Worm (Caenorhabditis elegans) whole organism, L2 larva: ENCODE results near the gene lap-1.
A peak's percentile ranks its signal among the peaks of the same experiment; 100 is the strongest.

Experiments
- C34F6.9 ChIP-seq: fragments of 150-350 bp; optimal IDR thresholded peaks from 2 replicates; lab custom pipeline; 2014; ENCODE audit warnings: missing biosample characterization, missing genetic modification characterization
- F13H6.1 ChIP-seq: sonication (generic microtip); optimal IDR thresholded peaks from 2 replicates; lab custom pipeline; 2016; ENCODE audit warnings: missing genetic modification characterization, missing compliant biosample characterization
- R02D3.7 ChIP-seq: fragments of 150-350 bp; optimal IDR thresholded peaks from 2 replicates; lab custom pipeline; 2014; ENCODE audit warnings: missing biosample characterization, missing genetic modification characterization
- ZK546.5 ChIP-seq: sonication (generic microtip); optimal IDR thresholded peaks from 2 replicates; lab custom pipeline; 2017; ENCODE audit warnings: missing biosample characterization, missing genetic modification characterization
- alr-1 ChIP-seq: fragments of 150-350 bp; optimal IDR thresholded peaks from 2 replicates; lab custom pipeline; 2014; ENCODE audit warnings: missing biosample characterization, missing genetic modification characterization
- aly-2 ChIP-seq: fragments of 150-350 bp; optimal IDR thresholded peaks from 2 replicates; lab custom pipeline; 2014; ENCODE audit warnings: missing biosample characterization, missing genetic modification characterization
- blmp-1 ChIP-seq: sonication (generic microtip); optimal IDR thresholded peaks from 2 replicates; lab custom pipeline; 2017; ENCODE audit warnings: missing genetic modification characterization, mild to moderate bottlenecking, missing compliant biosample characterization, antibody characterized with exemption, moderate library complexity; ENCODE audit not compliant: insufficient read depth
- ceh-82 ChIP-seq: fragments of 150-350 bp; optimal IDR thresholded peaks from 2 replicates; lab custom pipeline; 2014; ENCODE audit warnings: missing biosample characterization, missing genetic modification characterization
- crh-2 ChIP-seq: sonication (generic microtip); optimal IDR thresholded peaks from 2 replicates; lab custom pipeline; 2017; ENCODE audit warnings: missing biosample characterization, missing genetic modification characterization
- dmd-4 ChIP-seq: sonication (generic microtip); optimal IDR thresholded peaks from 2 replicates; lab custom pipeline; 2017; ENCODE audit warnings: missing biosample characterization, missing genetic modification characterization
- egl-27 ChIP-seq: sonication (generic microtip); optimal IDR thresholded peaks from 3 replicates; lab custom pipeline; 2017; ENCODE audit warnings: missing biosample characterization, missing genetic modification reagents, missing genetic modification characterization
- fos-1 ChIP-seq: fragments of 150-350 bp; optimal IDR thresholded peaks from 2 replicates; lab custom pipeline; 2014; ENCODE audit warnings: missing biosample characterization, missing genetic modification characterization
- gmeb-1 ChIP-seq: fragments of 150-350 bp; optimal IDR thresholded peaks from 2 replicates; lab custom pipeline; 2014; ENCODE audit warnings: missing biosample characterization, missing genetic modification characterization
- lin-11 ChIP-seq: fragments of 150-350 bp; sonication (generic microtip); optimal IDR thresholded peaks from 2 replicates; lab custom pipeline; 2014; ENCODE audit warnings: missing biosample characterization, missing genetic modification characterization, inconsistent platforms, mixed read lengths
- lin-13 ChIP-seq: fragments of 150-350 bp; optimal IDR thresholded peaks from 2 replicates; lab custom pipeline; 2014; ENCODE audit warnings: missing biosample characterization, missing genetic modification reagents, missing genetic modification characterization
- lin-39 ChIP-seq: fragments of 150-350 bp; optimal IDR thresholded peaks from 2 replicates; lab custom pipeline; 2014; ENCODE audit warnings: missing biosample characterization, missing genetic modification reagents, missing genetic modification characterization
- lsy-2 ChIP-seq, 2 experiments: fragments of 150-350 bp in 1 of 2; sonication (generic microtip) in 1 of 2; optimal IDR thresholded peaks; 2 replicates each; lab custom pipeline; 2014 to 2017; ENCODE audit warnings: missing biosample characterization in 2 of 2, missing genetic modification characterization in 2 of 2
- mab-5 ChIP-seq: fragments of 150-350 bp; optimal IDR thresholded peaks from 2 replicates; lab custom pipeline; 2014; ENCODE audit warnings: missing biosample characterization, missing genetic modification characterization
- mbf-1 ChIP-seq: sonication (generic microtip); optimal IDR thresholded peaks from 2 replicates; lab custom pipeline; 2017; ENCODE audit warnings: missing biosample characterization, missing genetic modification characterization
- mdl-1 ChIP-seq, 2 experiments: fragments of 150-350 bp in 1 of 2; sonication (generic microtip) in 1 of 2; optimal IDR thresholded peaks; 2 replicates each; lab custom pipeline; 2017; ENCODE audit warnings: missing biosample characterization in 2 of 2, missing genetic modification characterization in 2 of 2
- nhr-10 ChIP-seq: sonication (generic microtip); optimal IDR thresholded peaks from 2 replicates; lab custom pipeline; 2017; ENCODE audit warnings: missing biosample characterization, missing genetic modification characterization
- nhr-11 ChIP-seq: fragments of 150-350 bp; optimal IDR thresholded peaks from 2 replicates; lab custom pipeline; 2014; ENCODE audit warnings: missing biosample characterization, missing genetic modification characterization
- nhr-129 ChIP-seq: fragments of 150-350 bp; optimal IDR thresholded peaks from 2 replicates; lab custom pipeline; 2014; ENCODE audit warnings: missing biosample characterization, missing genetic modification characterization
- nhr-21 ChIP-seq: fragments of 150-350 bp; optimal IDR thresholded peaks from 2 replicates; lab custom pipeline; 2014; ENCODE audit warnings: missing biosample characterization, missing genetic modification characterization
- nhr-25 ChIP-seq: fragments of 150-350 bp; sonication (generic microtip); optimal IDR thresholded peaks from 3 replicates; lab custom pipeline; 2014; ENCODE audit warnings: missing biosample characterization, missing genetic modification characterization
- nhr-6 ChIP-seq: fragments of 150-350 bp; optimal IDR thresholded peaks from 2 replicates; lab custom pipeline; 2014; ENCODE audit warnings: missing biosample characterization, missing genetic modification characterization
- nhr-77 ChIP-seq: fragments of 150-350 bp; optimal IDR thresholded peaks from 2 replicates; lab custom pipeline; 2014; ENCODE audit warnings: missing biosample characterization, missing genetic modification characterization
- peb-1 ChIP-seq: fragments of 150-350 bp; optimal IDR thresholded peaks from 2 replicates; lab custom pipeline; 2014; ENCODE audit warnings: missing biosample characterization, missing genetic modification characterization
- sem-4 ChIP-seq: fragments of 150-350 bp; optimal IDR thresholded peaks from 2 replicates; lab custom pipeline; 2014; ENCODE audit warnings: missing biosample characterization, missing genetic modification reagents, missing genetic modification characterization
- skn-1 ChIP-seq: sonication (generic microtip); optimal IDR thresholded peaks from 2 replicates; lab custom pipeline; 2017; ENCODE audit warnings: missing biosample characterization, missing genetic modification characterization
- sma-3 ChIP-seq: sonication (generic microtip); optimal IDR thresholded peaks from 2 replicates; lab custom pipeline; 2016; ENCODE audit warnings: missing genetic modification reagents, missing genetic modification characterization, missing compliant biosample characterization
- sma-9 ChIP-seq, 2 experiments: fragments of 150-350 bp in 1 of 2; sonication (generic microtip) in 1 of 2; optimal IDR thresholded peaks; 2 replicates each; lab custom pipeline; 2014 to 2016; ENCODE audit warnings: missing genetic modification characterization in 2 of 2, mild to moderate bottlenecking in 1 of 2, missing biosample characterization in 1 of 2, missing compliant biosample characterization in 1 of 2, missing genetic modification reagents in 1 of 2, moderate library complexity in 1 of 2
- snpc-4 ChIP-seq: fragments of 150-350 bp; optimal IDR thresholded peaks from 2 replicates; lab custom pipeline; 2014; ENCODE audit warnings: missing biosample characterization, missing genetic modification characterization
- unc-55 ChIP-seq: fragments of 150-350 bp; sonication (generic microtip); optimal IDR thresholded peaks from 3 replicates; lab custom pipeline; 2014; ENCODE audit warnings: missing biosample characterization, missing genetic modification reagents, missing genetic modification characterization
- unc-62 ChIP-seq: fragments of 150-350 bp; optimal IDR thresholded peaks from 2 replicates; lab custom pipeline; 2014; ENCODE audit warnings: missing biosample characterization, missing genetic modification reagents, missing genetic modification characterization
- zag-1 ChIP-seq: fragments of 150-350 bp; optimal IDR thresholded peaks from 2 replicates; lab custom pipeline; 2014; ENCODE audit warnings: missing biosample characterization, missing genetic modification characterization
- ztf-1 ChIP-seq: fragments of 200-800 bp; sonication (Bioruptor generic); conservative IDR thresholded peaks from 2 replicates; pipeline ENCODE4 v1.3.6; 2022; ENCODE audit warnings: missing genetic modification characterization, missing compliant biosample characterization
- ztf-4 ChIP-seq: fragments of 150-350 bp; optimal IDR thresholded peaks from 2 replicates; lab custom pipeline; 2014; ENCODE audit warnings: missing biosample characterization, missing genetic modification characterization

Gene lap-1

DNA sequence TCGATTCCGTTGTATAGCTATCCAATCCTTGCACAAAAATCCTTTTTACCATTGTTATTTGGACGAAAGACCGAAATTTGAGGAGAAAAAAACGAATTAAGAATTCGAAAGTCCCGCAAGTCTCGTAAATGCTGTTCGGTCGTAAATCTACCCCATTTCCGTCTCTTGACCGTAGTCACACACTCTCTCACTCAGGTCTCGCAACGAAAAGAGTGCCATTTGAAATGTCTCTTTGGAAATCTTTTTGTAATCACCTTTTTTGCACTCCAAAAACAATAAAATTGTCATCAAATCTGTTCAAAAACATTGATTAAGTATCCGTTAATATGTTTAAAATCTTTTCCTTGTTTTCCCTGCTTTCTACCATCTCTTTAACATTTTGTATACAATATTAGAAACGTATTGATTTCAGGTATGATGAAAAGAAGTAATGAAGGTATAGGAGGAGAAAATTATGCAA, 43.5 kb downstream of the lap-1 start, which contains the start of the genes R05D3.8 and rfp-1 (continued):
- no peak for TF ChIP-seq nhr-11 (tag; lab: Kevin White, UChicago)
- TF ChIP-seq mbf-1 (tag; lab: Kevin White, UChicago) = no peak
- no peak for TF ChIP-seq alr-1
- no peak for TF ChIP-seq unc-62 (GFP tag; lab: Kevin White, UChicago)
- no peak for TF ChIP-seq peb-1 (tag; lab: Kevin White, UChicago)
- TF ChIP-seq nhr-21 (tag; lab: Kevin White, UChicago) = peak; percentile 65
- TF ChIP-seq sma-9 (GFP tag; optimal IDR thresholded peaks at IDR 0.05; lab: Kevin White, UChicago) = peak; percentile 74
- TF ChIP-seq sma-9 (tag; optimal IDR thresholded peaks at IDR 0.05; lab: Kevin White, UChicago) = no peak
- no peak for TF ChIP-seq ztf-4
- no peak for TF ChIP-seq skn-1 (tag; lab: Kevin White, UChicago)
- no peak for TF ChIP-seq ztf-1 (GFP tag; lab: Robert Waterston, UW)
- TF ChIP-seq lin-39 (tag; lab: Kevin White, UChicago) = no peak
- TF ChIP-seq F13H6.1 = peak; percentile 44
- peak; percentile 88 for TF ChIP-seq crh-2
- TF ChIP-seq nhr-10 = no peak
- TF ChIP-seq ceh-82 = no peak
- TF ChIP-seq C34F6.9 (tag; lab: Kevin White, UChicago) = peak; percentile 89
- TF ChIP-seq aly-2 = no peak
- TF ChIP-seq fos-1 = peak; percentile 72
- TF ChIP-seq sem-4 (tag; lab: Kevin White, UChicago) = peak; percentile 43
- TF ChIP-seq nhr-77 (tag; lab: Kevin White, UChicago) = no peak
- TF ChIP-seq egl-27 (tag; lab: Kevin White, UChicago) = peak; percentile 12

DNA sequence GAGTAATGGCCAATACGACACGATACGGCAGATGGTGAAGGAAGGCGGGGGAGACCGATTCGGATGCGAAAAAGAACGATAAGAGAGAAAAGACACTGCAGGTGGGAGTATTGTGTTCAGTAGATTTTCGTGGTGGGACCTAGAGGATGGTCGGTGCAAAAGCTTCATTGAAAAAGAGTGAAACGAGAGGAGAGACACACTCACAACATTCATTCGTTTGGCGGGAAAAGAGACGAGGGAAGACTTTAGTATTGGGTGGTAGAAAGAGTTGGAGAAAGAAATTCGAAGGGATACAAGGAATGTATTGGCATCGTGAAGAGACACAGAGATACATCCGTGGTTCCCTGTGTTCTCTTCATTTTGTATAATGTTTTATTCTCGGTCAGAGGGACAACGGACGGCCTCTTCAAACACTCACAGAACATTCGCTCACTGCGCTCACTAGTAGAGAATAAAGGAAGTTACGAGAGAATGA, 45.3 kb downstream of the lap-1 start:
- TF ChIP-seq nhr-11 (tag; lab: Kevin White, UChicago) = no peak
- TF ChIP-seq skn-1 (tag; lab: Kevin White, UChicago) = peak; percentile 1
- TF ChIP-seq sem-4 (tag; lab: Kevin White, UChicago) = peak; percentile 91
- peak; percentile 71 for TF ChIP-seq lin-13 (GFP tag; lab: Kevin White, UChicago)
- peak; percentile 66 for TF ChIP-seq sma-3 (GFP tag; lab: Kevin White, UChicago)
- TF ChIP-seq nhr-10 = no peak
- no peak for TF ChIP-seq peb-1 (tag; lab: Kevin White, UChicago)
- TF ChIP-seq R02D3.7 (tag; lab: Kevin White, UChicago) = no peak
- peak; percentile 67 for TF ChIP-seq nhr-25 (tag; lab: Kevin White, UChicago)
- peak; percentile 75 for TF ChIP-seq ztf-4
- peak; percentile 62 for TF ChIP-seq fos-1
- TF ChIP-seq lsy-2 (tag; optimal IDR thresholded peaks at IDR 0.05; lab: Kevin White, UChicago) = peak; percentile 70 to 91
- no peak for TF ChIP-seq aly-2
- peak; percentile 91 for TF ChIP-seq unc-55 (GFP tag; lab: Kevin White, UChicago)
- peak; percentile 85 for TF ChIP-seq F13H6.1
- TF ChIP-seq ZK546.5 (tag; lab: Kevin White, UChicago) = no peak
- peak; percentile 44 for TF ChIP-seq mab-5 (tag; lab: Kevin White, UChicago)
- TF ChIP-seq lin-11 = peak; percentile 28
- TF ChIP-seq C34F6.9 (tag; lab: Kevin White, UChicago) = peak; percentile 94
- TF ChIP-seq crh-2 = peak; percentile 91
- TF ChIP-seq mdl-1 (tag; optimal IDR thresholded peaks at IDR 0.05; lab: Kevin White, UChicago) = peak in 1 of 2 experiments; percentile 57
- TF ChIP-seq snpc-4 = peak; percentile 70
- TF ChIP-seq blmp-1 (tag; lab: Kevin White, UChicago) = peak; percentile 48
- no peak for TF ChIP-seq mbf-1 (tag; lab: Kevin White, UChicago)
- no peak for TF ChIP-seq nhr-77 (tag; lab: Kevin White, UChicago)
- TF ChIP-seq nhr-6 (tag; lab: Kevin White, UChicago) = peak; percentile 85
- peak; percentile 51 for TF ChIP-seq zag-1 (tag; lab: Kevin White, UChicago)
- peak; percentile 31 for TF ChIP-seq gmeb-1 (tag; lab: Kevin White, UChicago)
- no peak for TF ChIP-seq ztf-1 (GFP tag; lab: Robert Waterston, UW)
- TF ChIP-seq nhr-129 (tag; lab: Kevin White, UChicago) = peak; percentile 92
- peak; percentile 75 for TF ChIP-seq sma-9 (GFP tag; optimal IDR thresholded peaks at IDR 0.05; lab: Kevin White, UChicago)
- TF ChIP-seq sma-9 (tag; optimal IDR thresholded peaks at IDR 0.05; lab: Kevin White, UChicago) = no peak
- peak; percentile 56 for TF ChIP-seq nhr-21 (tag; lab: Kevin White, UChicago)
- peak; percentile 25 for TF ChIP-seq dmd-4

DNA sequence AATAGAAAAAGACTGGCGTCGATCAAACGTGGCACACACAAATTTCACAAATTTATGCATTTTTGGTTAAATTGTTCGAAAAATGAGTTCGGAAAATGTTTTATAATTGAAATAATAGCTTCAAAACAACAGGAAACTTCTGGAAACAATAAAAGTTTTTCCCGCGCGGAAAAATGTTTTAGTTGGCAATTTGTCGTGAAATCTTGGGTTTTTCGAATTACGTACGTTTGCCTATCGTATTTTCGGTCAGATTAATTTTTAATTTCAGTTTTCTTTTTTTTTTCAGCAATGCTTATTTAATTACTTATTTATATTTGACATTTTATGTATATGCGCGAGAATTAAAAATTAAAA, 46.3 kb downstream of the lap-1 start:
- TF ChIP-seq dmd-4 (no peak), ztf-1 (GFP tag; lab: Robert Waterston, UW) (no peak), nhr-25 (tag; lab: Kevin White, UChicago) (no peak), blmp-1 (tag; lab: Kevin White, UChicago) (no peak), lin-11 (no peak), sma-9 (GFP tag; optimal IDR thresholded peaks at IDR 0.05; lab: Kevin White, UChicago) (no peak), sma-9 (tag; optimal IDR thresholded peaks at IDR 0.05; lab: Kevin White, UChicago) (no peak), nhr-10 (no peak), nhr-21 (tag; lab: Kevin White, UChicago) (no peak), lsy-2 (tag; optimal IDR thresholded peaks at IDR 0.05; lab: Kevin White, UChicago) (no peak), skn-1 (tag; lab: Kevin White, UChicago) (no peak), fos-1 (no peak)
